Fruit fly (Drosophila melanogaster): ENCODE measurements around the gene Ski6.

Gene Ski6

DNA sequence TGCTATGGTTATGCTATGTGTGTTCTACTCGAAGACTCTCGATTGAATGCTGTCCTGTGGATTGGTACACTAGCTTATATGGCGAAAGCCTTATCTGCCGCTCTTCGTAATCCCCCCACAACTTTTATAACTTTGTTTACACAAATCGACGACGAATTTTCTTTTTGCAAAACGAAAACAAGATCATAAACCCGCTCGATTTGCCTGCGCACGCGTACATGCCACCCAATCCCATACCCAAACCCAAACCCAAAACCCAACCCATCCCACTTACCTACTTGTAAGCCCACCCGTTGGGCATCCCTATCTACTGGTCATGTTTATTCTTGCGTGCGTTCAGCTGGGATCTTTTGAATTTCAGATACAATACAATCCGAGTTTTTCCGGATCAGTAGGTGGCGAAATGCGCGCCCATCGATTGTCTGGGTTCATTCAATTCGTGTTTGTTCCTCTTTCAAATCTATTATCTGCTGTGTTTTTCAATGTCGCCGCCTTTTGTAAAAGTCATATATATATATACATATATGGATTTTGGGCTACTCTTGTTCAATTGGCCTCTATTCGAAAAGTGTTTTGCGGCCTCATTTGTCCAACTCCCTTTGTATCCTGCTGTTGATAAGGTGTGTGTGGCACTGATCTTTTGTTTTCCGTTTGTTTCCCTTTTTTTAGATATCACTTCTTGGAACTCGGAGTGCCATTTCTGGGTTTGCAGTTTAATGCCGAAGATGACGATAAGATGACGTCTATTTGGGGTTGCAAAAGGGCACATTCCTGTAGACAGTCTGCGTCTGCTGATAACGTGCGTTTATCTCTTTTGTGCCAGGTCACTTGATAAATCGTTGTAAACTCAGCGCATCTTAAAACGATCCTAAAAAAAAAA, 12.6 kb upstream of the Ski6 start, which contains the start of gene Mabi:
Mabi (minus strand) TSS at position 51 of the 880 bp plus-strand sequence.
- TF ChIP-seq HLH106 (tag; optimal IDR thresholded peaks at IDR 0.05) (no peak), Hnf4 (GFP tag; optimal IDR thresholded peaks at IDR 0.05) (no peak), woc (GFP tag; optimal IDR thresholded peaks at IDR 0.05) (no peak), Jra (GFP tag; optimal IDR thresholded peaks at IDR 0.05) (no peak), Rel (GFP tag; optimal IDR thresholded peaks at IDR 0.05) (no peak), Rel (tag; optimal IDR thresholded peaks at IDR 0.05) (no peak), tai (GFP tag; optimal IDR thresholded peaks at IDR 0.05) (no peak), foxo (GFP tag; optimal IDR thresholded peaks at IDR 0.05) (no peak), Abd-B (GFP tag; optimal IDR thresholded peaks at IDR 0.05) (no peak), fru (GFP tag; optimal IDR thresholded peaks at IDR 0.05) (no peak), Mio (GFP tag; optimal IDR thresholded peaks at IDR 0.05) (no peak), N (GFP tag; optimal IDR thresholded peaks at IDR 0.05) (no peak), Hr78 (GFP tag; optimal IDR thresholded peaks at IDR 0.05) (no peak), sage (GFP tag; optimal IDR thresholded peaks at IDR 0.05) (no peak), usp (GFP tag; optimal IDR thresholded peaks at IDR 0.05) (no peak), GATAd (GFP tag; optimal IDR thresholded peaks at IDR 0.05) (no peak), psq (GFP tag; optimal IDR thresholded peaks at IDR 0.05) (no peak)

DNA sequence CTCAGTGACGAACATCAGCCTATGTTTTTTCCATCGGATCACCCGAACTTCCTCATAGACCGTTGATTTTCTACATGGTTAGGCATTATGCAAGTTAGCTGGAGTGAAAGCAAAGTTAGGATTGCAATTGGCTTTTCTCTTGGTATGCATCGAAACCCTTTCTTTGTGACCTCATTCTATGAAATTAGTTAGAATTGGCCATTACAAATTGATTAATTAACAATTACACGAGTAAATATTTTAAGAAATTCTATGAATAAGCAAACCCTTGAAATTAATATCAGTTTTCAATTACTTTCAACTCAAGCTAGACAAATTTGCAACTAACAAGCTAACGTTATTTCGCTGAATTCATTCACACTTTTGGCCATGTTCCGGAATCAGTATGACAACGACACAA, 9.5 kb upstream of the Ski6 start, which contains the start of gene Prosalpha6T:
Prosalpha6T (plus strand) TSS at position 301 of the 400 bp plus-strand sequence.
- TF ChIP-seq Hr83 (GFP tag; optimal IDR thresholded peaks at IDR 0.05; ENCODE audit: poor library complexity, severe bottlenecking), result no peak
- no peak for TF ChIP-seq pan (optimal IDR thresholded peaks at IDR 0.05)
- TF ChIP-seq Hnf4 (GFP tag; optimal IDR thresholded peaks at IDR 0.05), result no peak
- no peak for TF ChIP-seq fru (GFP tag; optimal IDR thresholded peaks at IDR 0.05)
- no peak for TF ChIP-seq lola (GFP tag; optimal IDR thresholded peaks at IDR 0.05)
- no peak for TF ChIP-seq brk (GFP tag; optimal IDR thresholded peaks at IDR 0.05)
- no peak for TF ChIP-seq Rel (GFP tag; optimal IDR thresholded peaks at IDR 0.05)
- no peak for TF ChIP-seq Rel (tag; optimal IDR thresholded peaks at IDR 0.05)
- TF ChIP-seq CG32264 (GFP tag; optimal IDR thresholded peaks at IDR 0.05), result no peak
- no peak for TF ChIP-seq usp (GFP tag; optimal IDR thresholded peaks at IDR 0.05)
- TF ChIP-seq Abd-B (GFP tag; optimal IDR thresholded peaks at IDR 0.05), result no peak
- TF ChIP-seq jim (GFP tag; optimal IDR thresholded peaks at IDR 0.05), result no peak
- TF ChIP-seq tai (GFP tag; optimal IDR thresholded peaks at IDR 0.05), result no peak
- no peak for TF ChIP-seq CrebA (GFP tag; optimal IDR thresholded peaks at IDR 0.05; ENCODE audit: borderline replicate concordance)
- TF ChIP-seq Sp1 (GFP tag; optimal IDR thresholded peaks at IDR 0.05), result no peak
- TF ChIP-seq N (GFP tag; optimal IDR thresholded peaks at IDR 0.05), result no peak

DNA sequence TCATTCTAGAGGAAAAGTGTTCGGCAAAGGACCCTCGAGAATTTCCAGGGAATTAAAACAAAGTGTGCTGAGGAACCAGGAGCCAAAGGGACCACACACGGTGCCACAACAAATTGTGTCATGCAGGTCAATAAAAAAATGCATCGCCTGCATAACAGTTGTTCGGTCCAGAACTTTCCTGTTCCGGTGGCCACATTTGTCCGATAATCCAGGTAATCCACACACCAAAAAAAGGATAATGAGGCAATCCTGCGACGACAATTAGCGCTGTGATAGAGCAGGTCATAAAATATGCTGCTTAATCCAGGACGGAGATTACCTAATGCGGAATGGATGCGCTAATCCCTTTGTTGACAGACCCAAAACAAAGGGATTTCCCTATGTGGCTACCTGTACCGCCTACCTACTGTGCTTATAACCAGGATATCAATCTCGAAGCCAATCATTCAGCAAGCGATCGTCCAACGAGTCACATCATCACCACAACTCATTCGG, 7.2 kb upstream of the Ski6 start, which contains the start of gene CG16815:
CG16815 (plus strand) TSS at position 445 of the 495 bp plus-strand sequence.
- TF ChIP-seq Sp1 (GFP tag; optimal IDR thresholded peaks at IDR 0.05), result no peak
- no peak for TF ChIP-seq Mio (GFP tag; optimal IDR thresholded peaks at IDR 0.05)
- no peak for TF ChIP-seq psq (GFP tag; optimal IDR thresholded peaks at IDR 0.05)
- TF ChIP-seq Hr83 (GFP tag; optimal IDR thresholded peaks at IDR 0.05; ENCODE audit: poor library complexity, severe bottlenecking), result no peak
- TF ChIP-seq Myc (optimal IDR thresholded peaks at IDR 0.05), result no peak

DNA sequence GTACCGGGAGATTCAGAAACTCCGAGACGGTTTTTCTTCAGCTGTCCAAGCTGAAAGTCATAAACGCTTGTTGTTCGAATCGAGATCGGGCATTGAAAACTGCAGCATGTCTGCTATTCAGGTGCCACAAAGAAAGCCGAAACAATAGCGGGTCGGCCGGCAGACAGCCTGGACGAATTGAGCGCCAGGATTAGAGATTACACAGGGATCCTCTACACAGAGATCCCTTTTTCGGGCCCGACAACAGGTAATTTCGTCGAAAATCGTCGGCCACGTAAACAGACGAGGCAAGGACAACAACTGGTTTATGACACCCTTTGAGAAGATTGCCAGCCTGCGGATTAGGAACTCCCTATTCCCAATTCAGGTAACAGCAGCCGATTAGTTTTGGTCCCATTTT, 5.0 kb upstream of the Ski6 start, which contains the start of gene CG16813:
CG16813 (plus strand) TSS at position 288 of the 400 bp plus-strand sequence.
- no peak for TF ChIP-seq fru (GFP tag; optimal IDR thresholded peaks at IDR 0.05)
- TF ChIP-seq Mio (GFP tag; optimal IDR thresholded peaks at IDR 0.05), result no peak
- no peak for TF ChIP-seq pan (optimal IDR thresholded peaks at IDR 0.05)
- no peak for TF ChIP-seq dl (GFP tag; optimal IDR thresholded peaks at IDR 0.05; ENCODE audit: insufficient read depth in 1 of 2, partially characterized antibody in 2 of 2)
- no peak for TF ChIP-seq Jra (GFP tag; optimal IDR thresholded peaks at IDR 0.05)
- no peak for TF ChIP-seq sv (GFP tag; optimal IDR thresholded peaks at IDR 0.05)
- no peak for TF ChIP-seq Dif (GFP tag; optimal IDR thresholded peaks at IDR 0.05; ENCODE audit: partially characterized antibody)
- no peak for TF ChIP-seq tai (GFP tag; optimal IDR thresholded peaks at IDR 0.05)
- TF ChIP-seq brk (GFP tag; optimal IDR thresholded peaks at IDR 0.05), result no peak
- no peak for TF ChIP-seq Rel (GFP tag; optimal IDR thresholded peaks at IDR 0.05)
- no peak for TF ChIP-seq Rel (tag; optimal IDR thresholded peaks at IDR 0.05)
- no peak for TF ChIP-seq ey (GFP tag; optimal IDR thresholded peaks at IDR 0.05)
- no peak for TF ChIP-seq woc (GFP tag; optimal IDR thresholded peaks at IDR 0.05)
- no peak for TF ChIP-seq rgr (GFP tag; optimal IDR thresholded peaks at IDR 0.05)

All from whole organism, wandering third instar larva.